Worm (Caenorhabditis elegans) whole organism, midembryonic: Measurements from ENCODE around the gene cest-2.2.
A peak's percentile ranks its signal among the peaks of the same experiment; 100 is the strongest.

ENCODE experiments used
- T22C8.4 ChIP-seq: fragments of 200-800 bp; sonication (Bioruptor generic); IDR thresholded peaks from 2 replicates; pipeline ENCODE4 v1.3.6; 2022; ENCODE audit warnings: missing genetic modification characterization, missing compliant biosample characterization
- cog-1 ChIP-seq: sonication (generic microtip); optimal IDR thresholded peaks from 2 replicates; lab custom pipeline; 2016; ENCODE audit warnings: missing genetic modification characterization, missing compliant biosample characterization
- flt-1 ChIP-seq: fragments of 200-800 bp; sonication (Bioruptor generic); IDR thresholded peaks from 2 replicates; pipeline ENCODE4 v1.3.6; 2022; ENCODE audit warnings: missing genetic modification characterization, missing compliant biosample characterization
- klf-2 ChIP-seq: fragments of 200-800 bp; sonication (Bioruptor generic); conservative IDR thresholded peaks from 2 replicates; pipeline ENCODE4 v1.3.6; 2022; ENCODE audit warnings: missing genetic modification reagents, missing genetic modification characterization, missing compliant biosample characterization
- med-1 ChIP-seq: sonication (generic microtip); optimal IDR thresholded peaks from 2 replicates; lab custom pipeline; 2017; ENCODE audit warnings: missing genetic modification characterization, mild to moderate bottlenecking, missing compliant biosample characterization, antibody characterized with exemption, missing genetic modification reagents; ENCODE audit not compliant: insufficient read depth
- ref-1 ChIP-seq: fragments of 200-800 bp; sonication (Bioruptor generic); conservative IDR thresholded peaks from 2 replicates; pipeline ENCODE4 v1.3.6; 2022; ENCODE audit warnings: missing genetic modification reagents, missing genetic modification characterization, missing compliant biosample characterization
- tab-1 ChIP-seq: fragments of 200-800 bp; sonication (Bioruptor generic); IDR thresholded peaks from 2 replicates; pipeline ENCODE4 v1.3.6; 2022; ENCODE audit warnings: missing genetic modification characterization, missing compliant biosample characterization
- ztf-23 ChIP-seq: fragments of 200-800 bp; sonication (Bioruptor generic); IDR thresholded peaks from 2 replicates; pipeline ENCODE4 v1.3.6; 2022; ENCODE audit warnings: missing genetic modification reagents, missing genetic modification characterization, missing compliant biosample characterization
- ztf-29 ChIP-seq: fragments of 200-800 bp; sonication (Bioruptor generic); IDR thresholded peaks from 2 replicates; pipeline ENCODE4 v1.3.6; 2022; ENCODE audit warnings: missing genetic modification reagents, missing genetic modification characterization, missing compliant biosample characterization

Gene cest-2.2

DNA sequence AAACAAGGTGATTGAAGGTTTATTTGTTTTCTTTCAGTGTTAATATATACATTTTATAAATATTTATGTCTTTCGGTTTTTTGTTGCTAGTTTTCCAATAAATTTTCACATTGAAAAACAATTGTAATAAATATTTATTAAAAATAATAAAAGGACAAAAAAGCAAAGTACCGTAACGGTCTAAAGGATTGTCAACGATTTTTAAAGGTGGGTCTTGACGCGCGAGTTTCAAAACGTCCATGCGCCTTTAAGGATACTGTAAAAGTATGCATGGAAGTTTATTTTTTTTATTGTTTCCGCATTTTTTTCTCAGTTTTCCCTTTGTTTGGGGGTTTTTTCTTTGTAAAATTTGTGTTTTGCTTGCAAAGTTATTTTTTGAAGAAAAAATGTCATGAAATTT is 17.7 kb upstream of the cest-2.2 start:
- TF ChIP-seq ztf-23 (GFP tag; lab: Robert Waterston, UW) (no peak), ztf-29 (GFP tag; lab: Robert Waterston, UW) (no peak), med-1 (GFP tag; lab: Kevin White, UChicago) (no peak), cog-1 (no peak), klf-2 (no peak), tab-1 (GFP tag; lab: Robert Waterston, UW) (no peak), flt-1 (no peak), ref-1 (no peak)

ce11 chrV:14187104-14187503 is 11.9 kb upstream of the cest-2.2 start:
- TF ChIP-seq klf-2: no peak
- no peak for TF ChIP-seq med-1 (GFP tag; lab: Kevin White, UChicago)
- no peak for TF ChIP-seq ref-1
- TF ChIP-seq tab-1 (GFP tag; lab: Robert Waterston, UW): no peak
- TF ChIP-seq T22C8.4 (GFP tag; lab: Robert Waterston, UW): no peak
- no peak for TF ChIP-seq cog-1
- TF ChIP-seq ztf-23 (GFP tag; lab: Robert Waterston, UW): no peak
- no peak for TF ChIP-seq flt-1
- TF ChIP-seq ztf-29 (GFP tag; lab: Robert Waterston, UW): no peak

- TF ChIP-seq ref-1 (no peak), cog-1 (peak; percentile 3), T22C8.4 (GFP tag; lab: Robert Waterston, UW) (no peak), klf-2 (no peak)
These were observed 10.3 kb upstream of the cest-2.2 start, which contains the start of the genes trm-1 and ints-2 for ce11 chrV:14185438-14185837. Gene trm-1 (minus strand): TSS chrV:14185612. Gene ints-2 (plus strand): TSS chrV:14185686.

- TF ChIP-seq ztf-23 (GFP tag; lab: Robert Waterston, UW) (no peak), med-1 (GFP tag; lab: Kevin White, UChicago) (no peak), tab-1 (GFP tag; lab: Robert Waterston, UW) (no peak), klf-2 (no peak), flt-1 (no peak), cog-1 (no peak), T22C8.4 (GFP tag; lab: Robert Waterston, UW) (no peak), ztf-29 (GFP tag; lab: Robert Waterston, UW) (no peak), ref-1 (no peak)
These were observed 7.7 kb upstream of the cest-2.2 start, which contains the start of gene cest-2.3 for ce11 chrV:14182860-14183259. Gene cest-2.3 (minus strand): TSS chrV:14182960.

DNA sequence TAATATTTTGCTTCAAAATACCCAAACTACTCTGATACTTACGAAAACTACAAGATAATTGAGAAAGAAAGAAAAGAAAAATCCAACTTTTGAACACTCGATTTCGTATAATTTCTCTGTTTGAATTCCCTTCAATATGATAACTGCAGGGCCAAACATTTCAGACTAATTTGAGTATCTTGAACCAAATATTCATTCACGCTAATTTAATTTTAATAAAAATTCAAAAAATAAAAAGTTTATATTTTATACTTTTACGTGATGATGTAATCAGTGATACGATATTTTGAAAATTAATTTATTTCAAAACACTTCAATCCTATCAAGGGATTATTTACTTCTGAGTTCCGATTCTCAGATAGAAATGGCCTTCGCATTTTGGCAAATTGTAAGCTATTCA is 4.8 kb upstream of the cest-2.2 start, which contains the start of gene ZC376.8:
TSS of gene ZC376.8 (plus strand) at position 301 of the 400 bp plus-strand sequence.
- TF ChIP-seq ztf-23 (GFP tag; lab: Robert Waterston, UW) (no peak), ref-1 (no peak), med-1 (GFP tag; lab: Kevin White, UChicago) (no peak), cog-1 (no peak), flt-1 (no peak), T22C8.4 (GFP tag; lab: Robert Waterston, UW) (no peak), tab-1 (GFP tag; lab: Robert Waterston, UW) (no peak), ztf-29 (GFP tag; lab: Robert Waterston, UW) (no peak), klf-2 (no peak)

ce11 chrV:14177657-14178129 is 2.5 kb upstream of the cest-2.2 start, which contains the start of gene ceh-74:
Gene ceh-74 (plus strand): TSS chrV:14178079.
- no peak for TF ChIP-seq flt-1
- TF ChIP-seq med-1 (GFP tag; lab: Kevin White, UChicago): no peak
- TF ChIP-seq ztf-23 (GFP tag; lab: Robert Waterston, UW): no peak
- no peak for TF ChIP-seq cog-1

ce11 chrV:14176572-14176971 is 1.4 kb upstream of the cest-2.2 start:
- TF ChIP-seq tab-1 (GFP tag; lab: Robert Waterston, UW): no peak
- no peak for TF ChIP-seq ztf-23 (GFP tag; lab: Robert Waterston, UW)
- TF ChIP-seq med-1 (GFP tag; lab: Kevin White, UChicago): no peak
- no peak for TF ChIP-seq ztf-29 (GFP tag; lab: Robert Waterston, UW)
- no peak for TF ChIP-seq klf-2
- no peak for TF ChIP-seq cog-1
- no peak for TF ChIP-seq ref-1
- TF ChIP-seq flt-1: no peak
- TF ChIP-seq T22C8.4 (GFP tag; lab: Robert Waterston, UW): no peak

- TF ChIP-seq ref-1 (no peak), flt-1 (no peak), T22C8.4 (GFP tag; lab: Robert Waterston, UW) (no peak), klf-2 (no peak), med-1 (GFP tag; lab: Kevin White, UChicago) (no peak), ztf-29 (GFP tag; lab: Robert Waterston, UW) (no peak), cog-1 (no peak), ztf-23 (GFP tag; lab: Robert Waterston, UW) (no peak), tab-1 (GFP tag; lab: Robert Waterston, UW) (no peak)
These were observed 3.9 kb downstream of the cest-2.2 start, which contains the start of gene cest-2.1 for ce11 chrV:14171284-14171683. Gene cest-2.1 (minus strand): TSS chrV:14171481.

DNA sequence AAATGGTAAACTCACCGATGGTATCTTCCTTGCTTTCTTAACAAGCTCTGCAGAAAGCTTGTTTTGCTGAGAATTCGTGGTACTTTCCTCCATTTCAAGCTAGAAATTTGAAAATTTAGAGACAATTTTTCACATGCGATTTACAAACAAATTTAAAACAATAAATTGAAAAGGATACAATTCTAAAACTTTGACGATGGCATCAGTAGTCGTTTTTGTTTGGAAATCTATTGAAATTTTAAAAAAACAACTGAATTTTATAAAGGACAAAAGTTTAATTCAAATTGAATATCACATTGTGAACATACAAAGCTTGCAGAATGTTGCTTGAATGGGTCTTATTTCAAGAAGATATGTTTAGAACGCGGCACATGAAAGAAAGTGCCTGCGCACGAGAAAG is 7.5 kb downstream of the cest-2.2 start, which contains the start of gene ocam-1:
TSS of gene ocam-1 (minus strand) at position 101 of the 400 bp plus-strand sequence.
- TF ChIP-seq klf-2 (no peak), ref-1 (no peak), ztf-29 (GFP tag; lab: Robert Waterston, UW) (no peak), ztf-23 (GFP tag; lab: Robert Waterston, UW) (no peak), T22C8.4 (GFP tag; lab: Robert Waterston, UW) (no peak), cog-1 (no peak), med-1 (GFP tag; lab: Kevin White, UChicago) (no peak), flt-1 (no peak), tab-1 (GFP tag; lab: Robert Waterston, UW) (no peak)

DNA sequence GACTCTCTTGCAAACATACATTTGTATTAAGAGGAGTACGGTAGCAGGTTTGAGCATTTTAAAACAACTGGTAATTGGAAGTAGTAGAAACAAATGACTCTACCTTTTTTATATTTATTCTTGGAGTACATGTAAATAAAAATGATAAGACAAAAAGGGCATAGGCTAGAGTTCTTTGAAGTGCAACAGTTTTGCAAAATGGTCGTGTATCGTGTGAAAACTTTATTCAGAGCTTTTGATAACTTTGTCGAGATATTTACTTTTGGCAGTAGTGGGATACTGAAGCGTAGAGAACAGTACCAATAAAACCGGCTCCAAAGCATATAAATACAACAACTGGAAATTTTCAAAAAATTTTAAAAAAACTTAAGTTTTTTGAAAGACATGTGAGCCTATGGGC is 8.5 kb downstream of the cest-2.2 start, which contains the start of gene cest-1.1:
TSS of gene cest-1.1 (minus strand) at position 101 of the 400 bp plus-strand sequence.
- TF ChIP-seq ztf-23 (GFP tag; lab: Robert Waterston, UW) (no peak), tab-1 (GFP tag; lab: Robert Waterston, UW) (no peak), cog-1 (no peak), ref-1 (no peak), klf-2 (no peak), ztf-29 (GFP tag; lab: Robert Waterston, UW) (no peak), med-1 (GFP tag; lab: Kevin White, UChicago) (no peak), T22C8.4 (GFP tag; lab: Robert Waterston, UW) (no peak), flt-1 (no peak)
